Worm (Caenorhabditis elegans) whole organism, mixed stage, embryonic: ENCODE measurements around the gene T11F9.1.

Experiments
- M03D4.4 ChIP-seq: sonication (generic microtip); optimal IDR thresholded peaks from 2 replicates; lab custom pipeline; 2017; ENCODE audit warnings: mild to moderate bottlenecking, missing genetic modification characterization, missing compliant biosample characterization
- bed-3 ChIP-seq: fragments of 200-800 bp; sonication (Bioruptor generic); optimal IDR thresholded peaks from 3 replicates; lab custom pipeline; 2018; ENCODE audit warnings: mild to moderate bottlenecking, missing genetic modification characterization, moderate library complexity, missing compliant biosample characterization
- ceh-39 ChIP-seq: fragments of 150-350 bp; optimal IDR thresholded peaks from 2 replicates; lab custom pipeline; 2014; ENCODE audit warnings: missing biosample characterization, missing genetic modification characterization
- ceh-43 ChIP-seq: fragments of 200-800 bp; sonication (Bioruptor generic); optimal IDR thresholded peaks from 2 replicates; lab custom pipeline; 2018; ENCODE audit warnings: mild to moderate bottlenecking, missing genetic modification characterization, moderate library complexity, missing compliant biosample characterization
- ceh-83 ChIP-seq: fragments of 200-800 bp; sonication (Bioruptor generic); optimal IDR thresholded peaks from 2 replicates; lab custom pipeline; 2018; ENCODE audit warnings: mild to moderate bottlenecking, missing genetic modification characterization, missing compliant biosample characterization
- ces-1 ChIP-seq: fragments of 150-350 bp; optimal IDR thresholded peaks from 2 replicates; lab custom pipeline; 2014; ENCODE audit warnings: missing biosample characterization, missing genetic modification reagents, missing genetic modification characterization
- cnd-1 ChIP-seq: fragments of 200-800 bp; sonication (Bioruptor generic); optimal IDR thresholded peaks from 2 replicates; lab custom pipeline; 2018; ENCODE audit warnings: mild to moderate bottlenecking, missing genetic modification characterization, missing compliant biosample characterization
- elt-1 ChIP-seq: sonication (generic microtip); optimal IDR thresholded peaks from 2 replicates; lab custom pipeline; 2017; ENCODE audit warnings: missing genetic modification characterization, mild to moderate bottlenecking, missing compliant biosample characterization, antibody characterized with exemption, moderate library complexity, borderline replicate concordance; ENCODE audit not compliant: insufficient read depth
- ham-2 ChIP-seq: fragments of 200-800 bp; sonication (Bioruptor generic); optimal IDR thresholded peaks from 2 replicates; lab custom pipeline; 2018; ENCODE audit warnings: mild to moderate bottlenecking, missing genetic modification characterization, missing compliant biosample characterization
- lin-13 ChIP-seq: fragments of 150-350 bp; optimal IDR thresholded peaks from 2 replicates; lab custom pipeline; 2014; ENCODE audit warnings: missing biosample characterization, missing genetic modification characterization
- lin-32 ChIP-seq: fragments of 200-800 bp; sonication (Bioruptor generic); optimal IDR thresholded peaks from 2 replicates; lab custom pipeline; 2018; ENCODE audit warnings: mild to moderate bottlenecking, missing genetic modification characterization, missing compliant biosample characterization
- mab-5 ChIP-seq: fragments of 150-350 bp; optimal IDR thresholded peaks from 2 replicates; lab custom pipeline; 2014; ENCODE audit warnings: missing biosample characterization, missing genetic modification characterization
- mls-2 ChIP-seq: sonication (generic microtip); optimal IDR thresholded peaks from 2 replicates; lab custom pipeline; 2016; ENCODE audit warnings: mild to moderate bottlenecking, missing genetic modification characterization, moderate library complexity, missing compliant biosample characterization
- nhr-2 ChIP-seq: fragments of 150-350 bp; optimal IDR thresholded peaks from 2 replicates; lab custom pipeline; 2014; ENCODE audit warnings: missing biosample characterization, missing genetic modification characterization
- nhr-237 ChIP-seq: fragments of 150-350 bp; optimal IDR thresholded peaks from 2 replicates; lab custom pipeline; 2014; ENCODE audit warnings: missing biosample characterization, missing genetic modification characterization
- nhr-28 ChIP-seq: fragments of 150-350 bp; optimal IDR thresholded peaks from 2 replicates; lab custom pipeline; 2014; ENCODE audit warnings: missing biosample characterization, missing genetic modification characterization
- nhr-76 ChIP-seq: sonication (generic microtip); optimal IDR thresholded peaks from 2 replicates; lab custom pipeline; 2017; ENCODE audit warnings: missing biosample characterization, missing genetic modification characterization
- pha-4 ChIP-seq: fragments of 150-350 bp; optimal IDR thresholded peaks from 2 replicates; lab custom pipeline; 2018; ENCODE audit warnings: missing biosample characterization, missing genetic modification reagents, missing genetic modification characterization
- sem-2 ChIP-seq: fragments of 200-800 bp; sonication (Bioruptor generic); optimal IDR thresholded peaks from 2 replicates; lab custom pipeline; 2018; ENCODE audit warnings: mild to moderate bottlenecking, missing genetic modification characterization, missing compliant biosample characterization
- sptf-1 ChIP-seq: sonication (generic microtip); optimal IDR thresholded peaks from 2 replicates; lab custom pipeline; 2017; ENCODE audit warnings: mild to moderate bottlenecking, missing genetic modification characterization, moderate library complexity, missing compliant biosample characterization
- tbx-8 ChIP-seq: fragments of 200-800 bp; sonication (Bioruptor generic); optimal IDR thresholded peaks from 2 replicates; lab custom pipeline; 2018; ENCODE audit warnings: mild to moderate bottlenecking, missing genetic modification characterization, moderate library complexity, missing compliant biosample characterization
- unc-120 ChIP-seq: sonication (generic microtip); optimal IDR thresholded peaks from 2 replicates; lab custom pipeline; 2017; ENCODE audit warnings: missing genetic modification characterization, missing compliant biosample characterization; ENCODE audit not compliant: poor library complexity, severe bottlenecking
- unc-39 ChIP-seq: fragments of 150-350 bp; optimal IDR thresholded peaks from 2 replicates; lab custom pipeline; 2014; ENCODE audit warnings: missing biosample characterization, missing genetic modification characterization
- unc-62 ChIP-seq: fragments of 150-350 bp; optimal IDR thresholded peaks from 2 replicates; lab custom pipeline; 2014; ENCODE audit warnings: missing biosample characterization, missing genetic modification reagents, missing genetic modification characterization
- zip-8 ChIP-seq: fragments of 150-350 bp; optimal IDR thresholded peaks from 2 replicates; lab custom pipeline; 2014; ENCODE audit warnings: missing biosample characterization, missing genetic modification characterization
- ztf-11 ChIP-seq: fragments of 150-350 bp; optimal IDR thresholded peaks from 2 replicates; lab custom pipeline; 2014; ENCODE audit warnings: missing biosample characterization, missing genetic modification characterization

The T11F9.1 gene

DNA sequence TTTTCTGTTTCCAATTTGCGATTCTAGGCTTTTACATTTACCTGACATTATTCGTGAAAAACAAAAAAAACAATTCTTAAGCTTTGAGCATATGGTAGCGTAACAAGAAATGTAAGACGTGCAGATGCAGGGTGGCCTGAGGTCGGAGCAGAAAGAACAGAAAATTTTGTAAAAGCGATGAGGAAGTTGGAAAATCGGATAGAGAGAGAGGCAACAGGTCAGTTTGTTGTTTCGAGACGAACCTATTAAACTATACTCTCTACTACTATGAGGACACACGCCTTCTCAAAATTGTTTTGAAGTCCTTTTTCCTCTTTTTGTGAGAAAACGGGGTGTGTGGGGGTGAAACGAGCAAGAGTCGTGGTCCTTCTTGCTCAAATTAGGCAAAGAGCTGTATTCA, 37.8 kb upstream of the T11F9.1 start, which contains the start of gene des-2:
des-2 (minus strand) TSS at position 101 of the 400 bp plus-strand sequence.
- TF ChIP-seq ceh-39 (tag; lab: Kevin White, UChicago), result no peak
- TF ChIP-seq lin-13 (tag; lab: Kevin White, UChicago), result no peak
- TF ChIP-seq nhr-28, result no peak
- TF ChIP-seq nhr-237 (tag; lab: Kevin White, UChicago), result no peak
- TF ChIP-seq lin-32 (GFP tag; lab: Kevin White, UChicago), result no peak
- TF ChIP-seq tbx-8 (GFP tag; lab: Kevin White, UChicago), result no peak
- no peak for TF ChIP-seq ztf-11 (tag; lab: Kevin White, UChicago)
- TF ChIP-seq sptf-1 (tag; lab: Kevin White, UChicago), result no peak
- TF ChIP-seq elt-1 (tag; lab: Kevin White, UChicago), result no peak
- no peak for TF ChIP-seq bed-3 (GFP tag; lab: Kevin White, UChicago)
- TF ChIP-seq mab-5 (tag; lab: Kevin White, UChicago), result no peak
- TF ChIP-seq pha-4 (tag; lab: Kevin White, UChicago), result no peak
- TF ChIP-seq zip-8 (tag; lab: Kevin White, UChicago), result no peak

DNA sequence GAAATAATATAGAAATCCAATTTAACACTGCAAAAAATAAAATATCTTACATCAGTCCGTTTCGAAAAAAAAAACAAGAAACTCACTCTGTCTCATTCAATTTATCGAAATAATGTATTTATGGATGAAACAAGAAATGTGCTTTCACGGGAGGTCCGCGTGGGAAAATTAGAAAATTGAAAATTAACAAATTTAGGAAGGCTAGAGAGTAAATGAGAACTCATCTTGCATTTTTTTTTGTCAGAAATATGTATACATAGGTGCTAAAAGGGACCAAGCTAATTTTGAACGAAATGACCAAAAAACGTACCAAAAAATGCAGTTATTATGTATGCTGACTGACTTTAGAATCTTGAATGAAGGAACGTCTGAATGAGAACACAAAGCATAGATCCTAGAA, 34.8 kb upstream of the T11F9.1 start, which contains the start of gene T26H10.2:
T26H10.2 (minus strand) TSS at position 101 of the 400 bp plus-strand sequence.
- TF ChIP-seq elt-1 (tag; lab: Kevin White, UChicago) (no peak), cnd-1 (tag; lab: Kevin White, UChicago) (no peak), bed-3 (GFP tag; lab: Kevin White, UChicago) (no peak), M03D4.4 (tag; lab: Kevin White, UChicago) (no peak)

DNA sequence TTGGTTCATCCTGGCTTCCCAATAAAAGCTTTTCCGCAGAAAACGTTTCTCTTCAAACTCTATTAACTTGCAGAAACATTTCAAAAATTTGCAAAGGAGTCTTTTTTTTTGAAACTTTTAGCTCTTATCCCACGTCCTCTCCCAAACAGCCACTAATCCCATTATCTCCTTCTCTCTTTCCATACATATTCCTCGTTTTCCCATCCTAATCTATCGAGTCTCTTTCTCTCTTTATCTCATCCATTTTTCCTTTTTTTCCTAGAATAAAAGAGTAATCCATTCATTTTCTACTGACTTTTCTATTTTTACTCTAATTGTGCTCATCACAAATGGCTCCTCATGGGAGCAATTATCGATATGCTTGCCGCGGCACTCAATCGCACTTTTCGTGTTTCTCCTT, 30.6 kb upstream of the T11F9.1 start:
- TF ChIP-seq sptf-1 (tag; lab: Kevin White, UChicago), result no peak
- TF ChIP-seq unc-120 (tag; lab: Kevin White, UChicago), result no peak
- no peak for TF ChIP-seq zip-8 (tag; lab: Kevin White, UChicago)
- no peak for TF ChIP-seq nhr-28
- TF ChIP-seq ces-1 (GFP tag; lab: Kevin White, UChicago), result peak; percentile 87
- TF ChIP-seq unc-39 (tag; lab: Kevin White, UChicago), result no peak

DNA sequence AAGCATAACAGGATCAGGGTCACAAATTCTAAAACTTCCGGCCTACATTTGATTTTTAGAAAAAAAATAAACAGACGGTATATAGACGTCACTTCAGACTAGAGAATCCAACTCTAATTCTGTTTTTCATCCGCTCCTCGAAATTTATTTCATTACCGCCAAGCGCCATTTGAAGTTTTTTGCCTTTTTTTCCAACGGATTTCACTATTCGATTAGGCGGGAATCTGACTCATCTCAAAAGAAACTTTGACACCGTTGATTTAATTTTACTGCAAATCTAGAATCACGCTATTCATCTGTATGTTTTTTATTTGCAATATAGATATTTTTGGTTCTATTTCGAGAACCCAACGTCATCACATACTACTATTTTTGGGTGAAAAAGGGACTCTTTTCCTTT, 28.5 kb upstream of the T11F9.1 start:
- TF ChIP-seq ceh-43 (no peak), ceh-39 (tag; lab: Kevin White, UChicago) (no peak), ham-2 (GFP tag; lab: Kevin White, UChicago) (no peak), lin-13 (tag; lab: Kevin White, UChicago) (no peak), mab-5 (tag; lab: Kevin White, UChicago) (no peak), bed-3 (GFP tag; lab: Kevin White, UChicago) (no peak)

DNA sequence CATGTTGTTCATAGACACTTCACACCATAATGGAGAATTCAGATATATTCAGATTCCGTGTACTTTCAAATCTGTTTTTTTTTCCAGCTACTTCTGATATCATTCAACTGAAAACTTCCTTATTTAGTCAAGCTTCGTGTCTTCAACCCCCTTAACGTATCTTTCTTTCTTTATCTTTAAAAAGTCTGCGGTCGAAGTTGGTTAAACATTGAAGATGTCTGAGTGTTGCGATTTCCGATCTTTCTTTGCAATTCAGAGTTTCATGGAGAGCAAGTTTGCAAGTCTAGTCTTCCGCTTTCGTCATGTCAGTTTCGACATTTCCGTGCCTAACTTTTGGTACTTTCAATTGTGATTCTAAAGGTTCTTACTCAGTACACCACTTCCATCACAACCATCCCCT, 24.1 kb upstream of the T11F9.1 start:
- TF ChIP-seq unc-62 (GFP tag; lab: Kevin White, UChicago) (no peak), ham-2 (GFP tag; lab: Kevin White, UChicago) (no peak), nhr-2 (no peak), ceh-39 (tag; lab: Kevin White, UChicago) (no peak), sem-2 (GFP tag; lab: Kevin White, UChicago) (no peak), sptf-1 (tag; lab: Kevin White, UChicago) (no peak), tbx-8 (GFP tag; lab: Kevin White, UChicago) (no peak), M03D4.4 (tag; lab: Kevin White, UChicago) (no peak)

DNA sequence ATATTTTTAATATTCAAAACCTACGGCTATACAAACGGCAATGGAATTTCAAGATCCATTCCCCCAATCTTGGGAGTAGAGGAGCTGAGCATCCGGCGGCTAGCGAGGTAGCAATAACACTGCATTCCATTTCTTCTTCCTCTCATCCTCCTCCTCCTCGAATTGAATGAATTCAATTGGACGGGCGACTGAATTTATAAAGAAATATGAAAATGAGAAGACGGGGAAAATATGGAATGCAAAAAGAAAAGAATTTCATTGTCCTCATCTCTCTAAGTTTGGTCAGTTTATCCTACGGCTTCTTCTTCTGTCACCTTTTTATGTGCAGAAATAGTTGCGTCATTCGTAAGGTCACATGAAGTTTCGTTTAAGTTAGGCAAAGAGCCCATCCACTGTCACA, 22.9 kb upstream of the T11F9.1 start:
- TF ChIP-seq M03D4.4 (tag; lab: Kevin White, UChicago) (no peak), mls-2 (tag; lab: Kevin White, UChicago) (no peak), pha-4 (tag; lab: Kevin White, UChicago) (no peak), ceh-83 (no peak), nhr-237 (tag; lab: Kevin White, UChicago) (no peak), nhr-76 (tag; lab: Kevin White, UChicago) (no peak), unc-62 (GFP tag; lab: Kevin White, UChicago) (no peak), ces-1 (GFP tag; lab: Kevin White, UChicago) (peak; percentile 67), zip-8 (tag; lab: Kevin White, UChicago) (peak; percentile 47)
